Fruit fly (Drosophila melanogaster) whole organism, larva: ENCODE measurements around the gene sdt.

Experiments
- noc ChIP-seq: fragments of 200-800 bp; sonication (Bioruptor generic); optimal IDR thresholded peaks from 3 replicates; lab custom pipeline; 2019; ENCODE audit warnings: missing biosample characterization, mild to moderate bottlenecking, missing genetic modification characterization, moderate library complexity

Gene sdt

DNA sequence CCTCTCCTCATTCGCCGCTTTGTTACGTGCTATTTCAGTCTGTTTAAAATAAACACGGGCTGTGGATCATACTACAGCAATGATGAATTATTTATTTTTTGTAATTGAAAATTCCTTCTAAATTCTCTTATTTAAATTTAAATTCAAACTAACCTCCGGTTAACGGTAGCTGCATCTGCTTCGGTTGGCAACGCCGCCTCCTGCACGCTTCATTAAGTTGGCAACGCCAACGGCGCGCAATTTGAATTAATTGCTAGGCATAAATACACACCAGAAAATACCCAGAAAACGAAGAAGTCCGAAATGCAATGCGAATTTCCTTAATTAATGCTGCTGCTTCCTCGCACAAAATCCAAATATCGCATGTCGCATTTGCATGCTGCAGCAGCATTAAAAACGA is 86.9 kb downstream of the sdt start:
- no peak for TF ChIP-seq noc (tag; lab: Kevin White, UChicago)

dm6 chrX:8271363-8272061 is 93.2 kb downstream of the sdt start, which contains the start of gene Corp:
Corp (minus strand) TSS chrX:8271409.
- no peak for TF ChIP-seq noc (tag; lab: Kevin White, UChicago)

- no peak for TF ChIP-seq noc (tag; lab: Kevin White, UChicago)
Measured at dm6 chrX:8273291-8273690, 94.9 kb downstream of the sdt start, which contains the start of gene CG1636. CG1636 (plus strand) TSS chrX:8273412.

- peak; percentile 12 for TF ChIP-seq noc (tag; lab: Kevin White, UChicago)
Measured at dm6 chrX:8273799-8274484, 95.6 kb downstream of the sdt start, which contains the start of gene CG15343. CG15343 (minus strand) TSS chrX:8273806.

- no peak for TF ChIP-seq noc (tag; lab: Kevin White, UChicago)
Measured at dm6 chrX:8285052-8285451, 106.7 kb downstream of the sdt start.

- TF ChIP-seq noc (tag; lab: Kevin White, UChicago), result no peak
Measured at dm6 chrX:8286859-8287258, 108.5 kb downstream of the sdt start.
